Worm (Caenorhabditis elegans): Measurements from ENCODE around the gene W08G11.1.
A peak's percentile ranks its signal among the peaks of the same experiment; 100 is the strongest.

Gene W08G11.1

ce11 chrV:16307253-16307652 is 39.6 kb upstream of the W08G11.1 start, which contains the start of gene srxa-7:
Gene srxa-7 (plus strand): TSS chrV:16307553.
- TF ChIP-seq ztf-11 (tag; optimal IDR thresholded peaks at IDR 0.05) (no peak), fos-1 (tag; optimal IDR thresholded peaks at IDR 0.05) (no peak), lin-11 (tag; optimal IDR thresholded peaks at IDR 0.05) (no peak), snpc-4 (tag; optimal IDR thresholded peaks at IDR 0.05) (no peak), elt-3 (tag; optimal IDR thresholded peaks at IDR 0.05) (no peak), unc-39 (tag; optimal IDR thresholded peaks at IDR 0.05) (no peak), elt-1 (tag; optimal IDR thresholded peaks at IDR 0.05) (no peak), mdl-1 (tag; optimal IDR thresholded peaks at IDR 0.05) (no peak), ztf-4 (tag; optimal IDR thresholded peaks at IDR 0.05) (no peak)

ce11 chrV:16308343-16308742 is 38.5 kb upstream of the W08G11.1 start:
- TF ChIP-seq sma-3 (GFP tag; optimal IDR thresholded peaks at IDR 0.05) (no peak), dmd-4 (tag; optimal IDR thresholded peaks at IDR 0.05) (no peak)

- TF ChIP-seq sma-9 (GFP tag; optimal IDR thresholded peaks at IDR 0.05) (peak; percentile 73), sma-9 (tag; optimal IDR thresholded peaks at IDR 0.05) (no peak), alr-1 (tag; optimal IDR thresholded peaks at IDR 0.05) (no peak), nhr-129 (tag; optimal IDR thresholded peaks at IDR 0.05) (peak; percentile 74), nhr-21 (tag; optimal IDR thresholded peaks at IDR 0.05) (no peak), fos-1 (tag; optimal IDR thresholded peaks at IDR 0.05) (peak; percentile 43)
Observed at ce11 chrV:16309523-16309922, 37.3 kb upstream of the W08G11.1 start, which contains the start of gene oac-7. Gene oac-7 (plus strand): TSS chrV:16309805.

ce11 chrV:16315004-16315403 is 31.9 kb upstream of the W08G11.1 start, which contains the start of gene str-214:
Gene str-214 (plus strand): TSS chrV:16315304.
- TF ChIP-seq ztf-11 (tag; optimal IDR thresholded peaks at IDR 0.05) (no peak), unc-39 (tag; optimal IDR thresholded peaks at IDR 0.05) (no peak), sem-4 (tag; optimal IDR thresholded peaks at IDR 0.05) (no peak), mab-5 (tag; optimal IDR thresholded peaks at IDR 0.05) (no peak), blmp-1 (tag; optimal IDR thresholded peaks at IDR 0.05; ENCODE audit: insufficient read depth) (no peak), dmd-4 (tag; optimal IDR thresholded peaks at IDR 0.05) (no peak), nhr-12 (tag; optimal IDR thresholded peaks at IDR 0.05) (no peak), sma-9 (GFP tag; optimal IDR thresholded peaks at IDR 0.05) (no peak), sma-9 (tag; optimal IDR thresholded peaks at IDR 0.05) (no peak), nhr-23 (tag; optimal IDR thresholded peaks at IDR 0.05) (no peak), nhr-10 (tag; optimal IDR thresholded peaks at IDR 0.05) (no peak), lin-13 (GFP tag; optimal IDR thresholded peaks at IDR 0.05) (no peak), aly-2 (tag; optimal IDR thresholded peaks at IDR 0.05) (no peak), lin-11 (tag; optimal IDR thresholded peaks at IDR 0.05) (no peak), Y55F3AM.14 (GFP tag; optimal IDR thresholded peaks at IDR 0.05) (no peak), alr-1 (tag; optimal IDR thresholded peaks at IDR 0.05) (no peak), ceh-82 (tag; optimal IDR thresholded peaks at IDR 0.05) (no peak), lin-39 (tag; optimal IDR thresholded peaks at IDR 0.05) (no peak), F13H6.1 (tag; optimal IDR thresholded peaks at IDR 0.05) (no peak)

- TF ChIP-seq ztf-1 (GFP tag; conservative IDR thresholded peaks at IDR 0.05), result no peak
- TF ChIP-seq unc-39 (tag; optimal IDR thresholded peaks at IDR 0.05), result no peak
Observed at ce11 chrV:16317244-16317643, 29.6 kb upstream of the W08G11.1 start, which contains the start of gene srh-180. Gene srh-180 (plus strand): TSS chrV:16317544.

ce11 chrV:16322155-16322554 is 24.7 kb upstream of the W08G11.1 start:
- TF ChIP-seq Y55F3AM.14 (GFP tag; optimal IDR thresholded peaks at IDR 0.05), result no peak
- no peak for TF ChIP-seq egl-27 (tag; optimal IDR thresholded peaks at IDR 0.05)
- TF ChIP-seq nhr-21 (tag; optimal IDR thresholded peaks at IDR 0.05), result no peak
- TF ChIP-seq zag-1 (tag; optimal IDR thresholded peaks at IDR 0.05), result no peak
- no peak for TF ChIP-seq ceh-82 (tag; optimal IDR thresholded peaks at IDR 0.05)
- no peak for TF ChIP-seq sem-4 (tag; optimal IDR thresholded peaks at IDR 0.05)
- TF ChIP-seq nhr-237 (tag; optimal IDR thresholded peaks at IDR 0.05), result no peak
- no peak for TF ChIP-seq unc-55 (GFP tag; optimal IDR thresholded peaks at IDR 0.05)
- TF ChIP-seq lsy-2 (tag; optimal IDR thresholded peaks at IDR 0.05), result no peak
- no peak for TF ChIP-seq R02D3.7 (tag; optimal IDR thresholded peaks at IDR 0.05)

Data from whole organism, L2 larva.